Fruit fly (Drosophila melanogaster): ENCODE measurements around the gene CG14712.

CG14712 gene

DNA sequence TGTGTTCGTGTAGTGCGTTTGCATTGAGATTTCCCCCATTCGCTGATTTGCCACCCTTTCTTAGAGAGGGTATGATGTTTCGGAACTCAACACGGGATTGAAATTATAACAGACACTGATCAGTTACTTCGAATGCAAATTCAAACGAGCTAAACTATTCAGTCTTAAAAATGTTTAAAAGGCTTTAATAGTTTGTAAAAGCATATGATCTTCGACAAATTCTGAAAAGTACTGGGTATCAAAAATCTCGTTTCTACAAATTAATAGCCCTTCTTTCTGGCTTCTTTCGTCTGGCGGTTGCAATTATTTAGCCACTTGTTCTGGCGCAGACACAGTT lies 46.3 kb upstream of the CG14712 start (continued):
- TF ChIP-seq Mrtf (GFP tag; IDR thresholded peaks at IDR 0.05) (0 out of 3 replicates have a peak, but pooled peaks have one; percentile 46), nom (GFP tag; optimal IDR thresholded peaks at IDR 0.05) (peak; percentile 38), bcd (GFP tag; optimal IDR thresholded peaks at IDR 0.05) (peak; percentile 51), Lpt (GFP tag; optimal IDR thresholded peaks at IDR 0.05) (no peak), chn (GFP tag; optimal IDR thresholded peaks at IDR 0.05) (peak; percentile 63), Dfd (GFP tag; optimal IDR thresholded peaks at IDR 0.05) (no peak), CG12155 (GFP tag; optimal IDR thresholded peaks at IDR 0.05) (peak; percentile 28), jumu (GFP tag; optimal IDR thresholded peaks at IDR 0.05) (peak; percentile 47), peb (GFP tag; IDR thresholded peaks at IDR 0.05) (peak; percentile 64), lilli (GFP tag; optimal IDR thresholded peaks at IDR 0.05) (peak; percentile 72), CG18476 (GFP tag; optimal IDR thresholded peaks at IDR 0.05) (no peak), lbe (GFP tag; optimal IDR thresholded peaks at IDR 0.05) (no peak), CG2202 (tag; optimal IDR thresholded peaks at IDR 0.05) (no peak), CG16813 (GFP tag; IDR thresholded peaks at IDR 0.05; ENCODE audit: partially characterized antibody) (no peak), CG9215 (GFP tag; IDR thresholded peaks at IDR 0.05) (no peak), cato (GFP tag; optimal IDR thresholded peaks at IDR 0.05; ENCODE audit: borderline replicate concordance) (peak; percentile 25), Tbp (GFP tag; optimal IDR thresholded peaks at IDR 0.05) (no peak), NFAT (GFP tag; IDR thresholded peaks at IDR 0.05) (no peak), Oli (tag; optimal IDR thresholded peaks at IDR 0.05) (peak; percentile 77), seq (GFP tag; IDR thresholded peaks at IDR 0.05) (peak; percentile 83), chif (GFP tag; optimal IDR thresholded peaks at IDR 0.05) (peak; percentile 51 to 59), Gug (GFP tag; IDR thresholded peaks at IDR 0.05) (peak; percentile 57), kni (GFP tag; optimal IDR thresholded peaks at IDR 0.05) (no peak), twi (tag; optimal IDR thresholded peaks at IDR 0.05) (no peak), slbo (GFP tag; IDR thresholded peaks at IDR 0.05) (peak; percentile 58), CG10274 (GFP tag; optimal IDR thresholded peaks at IDR 0.05) (peak; percentile 51), CG7928 (GFP tag; optimal IDR thresholded peaks at IDR 0.05) (no peak), Lim3 (GFP tag; IDR thresholded peaks at IDR 0.05) (no peak), CG1792 (GFP tag; optimal IDR thresholded peaks at IDR 0.05) (peak; percentile 50), Doc2 (GFP tag; IDR thresholded peaks at IDR 0.05) (peak; percentile 8; the same call in 1 of the 2 replicates), Six4 (GFP tag; optimal IDR thresholded peaks at IDR 0.05) (peak; percentile 53), CG15479 (GFP tag; optimal IDR thresholded peaks at IDR 0.05) (no peak), Hmr (GFP tag; optimal IDR thresholded peaks at IDR 0.05) (no peak), ftz-f1 (GFP tag; optimal IDR thresholded peaks at IDR 0.05) (no peak), br (optimal IDR thresholded peaks at IDR 0.05) (no peak), CG34422 (GFP tag; IDR thresholded peaks at IDR 0.05) (peak; percentile 75; the same call in 2 of the 3 replicates), CG32772 (GFP tag; IDR thresholded peaks at IDR 0.05) (peak; percentile 67), CG11247 (GFP tag; IDR thresholded peaks at IDR 0.05) (peak; percentile 64; the same call in 1 of the 2 replicates), gcm (GFP tag; optimal IDR thresholded peaks at IDR 0.05) (peak; percentile 48), pan (optimal IDR thresholded peaks at IDR 0.05) (no peak), pan (GFP tag; optimal IDR thresholded peaks at IDR 0.05 in 1 of 2, IDR thresholded peaks at IDR 0.05 in 1 of 2) (peak in 1 of 2 experiments; percentile 87), CG12769 (tag; optimal IDR thresholded peaks at IDR 0.05) (no peak), Drgx (GFP tag; IDR thresholded peaks at IDR 0.05) (peak; percentile 95), slou (GFP tag; optimal IDR thresholded peaks at IDR 0.05) (no peak), fu2 (GFP tag; optimal IDR thresholded peaks at IDR 0.05) (peak; percentile 9), vvl (GFP tag; IDR thresholded peaks at IDR 0.05) (peak; percentile 86), CG30403 (GFP tag; optimal IDR thresholded peaks at IDR 0.05) (peak; percentile 74), CG4424 (GFP tag; optimal IDR thresholded peaks at IDR 0.05) (peak; percentile 39), pb (GFP tag; optimal IDR thresholded peaks at IDR 0.05) (peak; percentile 55), Mes4 (GFP tag; optimal IDR thresholded peaks at IDR 0.05) (peak; percentile 61), sisA (GFP tag; IDR thresholded peaks at IDR 0.05) (peak; percentile 69), ci (GFP tag; IDR thresholded peaks at IDR 0.05) (peak; percentile 91), ranshi (GFP tag; IDR thresholded peaks at IDR 0.05) (peak; percentile 72)

Measured in whole organism, embryonic.